Fruit fly (Drosophila melanogaster) whole organism, embryonic: ENCODE data around the gene CG32195.

ENCODE experiments used
- CG10274 ChIP-seq: fragments of 200-800 bp; sonication (Bioruptor generic); optimal IDR thresholded peaks from 3 replicates; lab custom pipeline; 2017; ENCODE audit warnings: missing biosample characterization, mild to moderate bottlenecking, missing genetic modification characterization
- CG9876 ChIP-seq: fragments of 200-800 bp; sonication (Bioruptor generic); optimal IDR thresholded peaks from 2 replicates; lab custom pipeline; 2016; ENCODE audit warnings: missing biosample characterization, missing genetic modification characterization
- ab ChIP-seq: fragments of 200-800 bp; sonication (Bioruptor generic); optimal IDR thresholded peaks from 2 replicates; lab custom pipeline; 2016; ENCODE audit warnings: missing biosample characterization, missing genetic modification characterization
- slbo ChIP-seq: fragments of 200-800 bp; sonication (Bioruptor generic); IDR thresholded peaks from 2 replicates; pipeline ENCODE4 v1.3.6; 2022; ENCODE audit warnings: missing biosample characterization, missing genetic modification characterization

dm6 chr3L:18096726-18097125 lies 16.0 kb upstream of the CG32195 start:
- TF ChIP-seq ab (GFP tag; lab: Kevin White, UChicago) (no peak), slbo (GFP tag; lab: Robert Waterston, UW) (no peak), CG9876 (GFP tag; lab: Kevin White, UChicago) (no peak), CG10274 (GFP tag; lab: Kevin White, UChicago) (no peak)
